Fruit fly (Drosophila melanogaster) whole organism, embryonic: ENCODE measurements around the gene Ugt36D1.

ENCODE experiments used
- CG10147 ChIP-seq: fragments of 200-800 bp; sonication (Bioruptor generic); optimal IDR thresholded peaks from 2 replicates; lab custom pipeline; 2019; ENCODE audit warnings: missing biosample characterization, mild to moderate bottlenecking, missing genetic modification characterization, moderate library complexity
- CG12071 ChIP-seq: fragments of 200-800 bp; sonication (Bioruptor generic); optimal IDR thresholded peaks from 3 replicates; lab custom pipeline; 2018; ENCODE audit warnings: missing biosample characterization, mild to moderate bottlenecking, missing genetic modification characterization
- CG13123 ChIP-seq: fragments of 200-800 bp; sonication (Bioruptor generic); optimal IDR thresholded peaks from 2 replicates; lab custom pipeline; 2016; ENCODE audit warnings: missing biosample characterization, missing genetic modification characterization
- CG14050 ChIP-seq: fragments of 200-800 bp; sonication (Bioruptor generic); IDR thresholded peaks from 3 replicates; pipeline ENCODE4 v1.3.6; 2022; ENCODE audit warnings: missing biosample characterization, missing genetic modification characterization
- CG17186 ChIP-seq: fragments of 200-800 bp; sonication (Bioruptor generic); optimal IDR thresholded peaks from 3 replicates; lab custom pipeline; 2017; ENCODE audit warnings: missing biosample characterization, missing genetic modification reagents, missing genetic modification characterization
- CG17361 ChIP-seq: fragments of 200-800 bp; sonication (Bioruptor generic); IDR thresholded peaks from 3 replicates; pipeline ENCODE4 v1.3.6; 2022; ENCODE audit warnings: missing biosample characterization, missing genetic modification characterization
- CG18262 ChIP-seq: fragments of 200-800 bp; optimal IDR thresholded peaks from 3 replicates; lab custom pipeline; 2019; ENCODE audit warnings: missing biosample characterization, mild to moderate bottlenecking, missing genetic modification characterization, moderate library complexity
- CG2116 ChIP-seq: fragments of 200-800 bp; sonication (Bioruptor generic); optimal IDR thresholded peaks from 3 replicates; lab custom pipeline; 2018; ENCODE audit warnings: missing biosample characterization, mild to moderate bottlenecking, missing genetic modification characterization
- CG2889 ChIP-seq: fragments of 200-800 bp; sonication (Bioruptor generic); IDR thresholded peaks from 3 replicates; pipeline ENCODE4 v1.3.6; 2022; ENCODE audit warnings: missing biosample characterization, missing genetic modification characterization
- CG32772 ChIP-seq: fragments of 200-800 bp; sonication (Bioruptor generic); IDR thresholded peaks from 2 replicates; pipeline ENCODE4 v1.3.6; 2022; ENCODE audit warnings: missing biosample characterization, missing genetic modification characterization
- CG33213 ChIP-seq: fragments of 200-800 bp; sonication (Bioruptor generic); optimal IDR thresholded peaks from 3 replicates; lab custom pipeline; 2016; ENCODE audit warnings: missing biosample characterization, missing genetic modification characterization
- CG3995 ChIP-seq: fragments of 200-800 bp; sonication (Bioruptor generic); optimal IDR thresholded peaks from 3 replicates; lab custom pipeline; 2016; ENCODE audit warnings: missing biosample characterization, missing genetic modification characterization
- CG6654 ChIP-seq: fragments of 200-800 bp; sonication (Bioruptor generic); optimal IDR thresholded peaks from 2 replicates; lab custom pipeline; 2017; ENCODE audit warnings: missing biosample characterization, mild to moderate bottlenecking, missing genetic modification characterization
- CG7786 ChIP-seq: fragments of 200-800 bp; sonication (Bioruptor generic); optimal IDR thresholded peaks from 2 replicates; lab custom pipeline; 2016; ENCODE audit warnings: missing biosample characterization, missing genetic modification characterization
- CG9797 ChIP-seq: fragments of 200-800 bp; sonication (Bioruptor generic); optimal IDR thresholded peaks from 3 replicates; lab custom pipeline; 2018; ENCODE audit warnings: missing biosample characterization, mild to moderate bottlenecking, missing genetic modification characterization
- CoRest ChIP-seq: fragments of 200-800 bp; sonication (Bioruptor generic); optimal IDR thresholded peaks from 3 replicates; lab custom pipeline; 2018; ENCODE audit warnings: missing biosample characterization, mild to moderate bottlenecking, missing genetic modification characterization, moderate library complexity
- Dad ChIP-seq: fragments of 200-800 bp; sonication (Bioruptor generic); optimal IDR thresholded peaks from 3 replicates; lab custom pipeline; 2016; ENCODE audit warnings: missing biosample characterization, missing genetic modification characterization
- Dbx ChIP-seq: fragments of 200-800 bp; sonication (Bioruptor generic); IDR thresholded peaks from 3 replicates; pipeline ENCODE4 v1.3.6; 2022; ENCODE audit warnings: missing biosample characterization, missing genetic modification characterization
- Fer1 ChIP-seq: fragments of 200-800 bp; sonication (Bioruptor generic); optimal IDR thresholded peaks from 2 replicates; lab custom pipeline; 2017; ENCODE audit warnings: missing biosample characterization, mild to moderate bottlenecking, missing genetic modification characterization
- HLH54F ChIP-seq: fragments of 200-800 bp; sonication (Bioruptor generic); optimal IDR thresholded peaks from 3 replicates; lab custom pipeline; 2016; ENCODE audit warnings: missing biosample characterization, missing genetic modification characterization
- Hey ChIP-seq: fragments of 200-800 bp; sonication (Bioruptor generic); optimal IDR thresholded peaks from 3 replicates; lab custom pipeline; 2018; ENCODE audit warnings: missing biosample characterization, mild to moderate bottlenecking, missing genetic modification characterization
- Hr51 ChIP-seq, 2 experiments: fragments of 200-800 bp; sonication (Bioruptor generic); optimal IDR thresholded peaks; 2 replicates in 1 of 2; 3 replicates in 1 of 2; lab custom pipeline; 2016 to 2018; ENCODE audit warnings: missing biosample characterization in 2 of 2, missing genetic modification characterization in 2 of 2, mild to moderate bottlenecking in 1 of 2, moderate library complexity in 1 of 2
- Lim3 ChIP-seq: fragments of 200-800 bp; sonication (Bioruptor generic); IDR thresholded peaks from 2 replicates; pipeline ENCODE4 v1.3.6; 2022; ENCODE audit warnings: missing biosample characterization, missing genetic modification characterization
- Mrtf ChIP-seq: fragments of 200-800 bp; sonication (Bioruptor generic); IDR thresholded peaks from 3 replicates; pipeline ENCODE4 v1.3.6; 2022; ENCODE audit warnings: missing biosample characterization, missing genetic modification characterization
- Sox102F ChIP-seq: fragments of 200-800 bp; sonication (Bioruptor generic); optimal IDR thresholded peaks from 2 replicates; lab custom pipeline; 2018; ENCODE audit warnings: missing biosample characterization, mild to moderate bottlenecking, missing genetic modification characterization, moderate library complexity
- Sry-β ChIP-seq: fragments of 200-800 bp; sonication (Bioruptor generic); optimal IDR thresholded peaks from 2 replicates; lab custom pipeline; 2018; ENCODE audit warnings: missing biosample characterization, mild to moderate bottlenecking, missing genetic modification characterization, moderate library complexity
- Trl ChIP-seq, 3 experiments: fragments of >200 bp in 2 of 3; fragments of 200-800 bp in 1 of 3; sonication (Bioruptor generic) in 1 of 3; optimal IDR thresholded peaks; 2 replicates in 1 of 3; 3 replicates in 2 of 3; lab custom pipeline; 2016 to 2017; ENCODE audit warnings: missing biosample characterization in 1 of 3, missing genetic modification characterization in 1 of 3
- br ChIP-seq: fragments of >200 bp; optimal IDR thresholded peaks from 2 replicates; lab custom pipeline; 2017
- chinmo ChIP-seq: fragments of 200-800 bp; sonication (Bioruptor generic); IDR thresholded peaks from 4 replicates; pipeline ENCODE4 v1.3.6; 2022; ENCODE audit warnings: missing biosample characterization, missing genetic modification characterization; ENCODE audit not compliant: partially characterized antibody
- dmrt11E ChIP-seq: fragments of 200-800 bp; sonication (Bioruptor generic); optimal IDR thresholded peaks from 3 replicates; lab custom pipeline; 2018; ENCODE audit warnings: missing biosample characterization, mild to moderate bottlenecking, missing genetic modification characterization, moderate library complexity
- ems ChIP-seq: fragments of 200-800 bp; sonication (Bioruptor generic); optimal IDR thresholded peaks from 3 replicates; lab custom pipeline; 2016; ENCODE audit warnings: missing biosample characterization, missing genetic modification characterization
- fd102C ChIP-seq: fragments of 200-800 bp; sonication (Bioruptor generic); optimal IDR thresholded peaks from 2 replicates; lab custom pipeline; 2018; ENCODE audit warnings: missing biosample characterization, mild to moderate bottlenecking, missing genetic modification characterization, moderate library complexity
- gro ChIP-seq: fragments of 200-800 bp; sonication (Bioruptor generic); optimal IDR thresholded peaks from 2 replicates; lab custom pipeline; 2016; ENCODE audit warnings: missing biosample characterization, missing genetic modification characterization
- gsb-n ChIP-seq: fragments of 200-800 bp; sonication (Bioruptor generic); optimal IDR thresholded peaks from 3 replicates; lab custom pipeline; 2018; ENCODE audit warnings: missing biosample characterization, mild to moderate bottlenecking, missing genetic modification characterization
- inv ChIP-seq: fragments of 200-800 bp; sonication (Bioruptor generic); IDR thresholded peaks from 2 replicates; pipeline ENCODE4 v1.3.6; 2022; ENCODE audit warnings: missing biosample characterization, missing genetic modification characterization; ENCODE audit not compliant: partially characterized antibody
- lilli ChIP-seq: fragments of 200-800 bp; sonication (Bioruptor generic); optimal IDR thresholded peaks from 3 replicates; lab custom pipeline; 2016; ENCODE audit warnings: missing biosample characterization, missing genetic modification characterization
- lov ChIP-seq, 2 experiments: fragments of 200-800 bp in 1 of 2; fragments of >200 bp in 1 of 2; sonication (Bioruptor generic) in 1 of 2; IDR thresholded peaks in 1 of 2; optimal IDR thresholded peaks in 1 of 2; 2 replicates in 1 of 2; 3 replicates in 1 of 2; pipeline versions ENCODE4 v1.3.6 to Lab custom; 2017 to 2022; ENCODE audit warnings: missing biosample characterization in 1 of 2, missing genetic modification characterization in 1 of 2
- nau ChIP-seq: fragments of 200-800 bp; sonication (Bioruptor generic); optimal IDR thresholded peaks from 3 replicates; lab custom pipeline; 2017; ENCODE audit warnings: missing biosample characterization, mild to moderate bottlenecking, missing genetic modification characterization, missing genetic modification reagents
- oc ChIP-seq: fragments of 200-800 bp; sonication (Bioruptor generic); optimal IDR thresholded peaks from 2 replicates; lab custom pipeline; 2018; ENCODE audit warnings: missing biosample characterization, mild to moderate bottlenecking, missing genetic modification characterization, moderate library complexity
- pros ChIP-seq: fragments of 200-800 bp; sonication (Bioruptor generic); optimal IDR thresholded peaks from 3 replicates; lab custom pipeline; 2019; ENCODE audit warnings: missing biosample characterization, mild to moderate bottlenecking, missing genetic modification characterization, moderate library complexity
- repo ChIP-seq: fragments of 200-800 bp; sonication (Bioruptor generic); optimal IDR thresholded peaks from 2 replicates; lab custom pipeline; 2016; ENCODE audit warnings: missing biosample characterization, missing genetic modification characterization
- row ChIP-seq: fragments of 200-800 bp; sonication (Bioruptor generic); IDR thresholded peaks from 3 replicates; pipeline ENCODE4 v1.3.6; 2022; ENCODE audit warnings: missing biosample characterization, missing genetic modification characterization
- sima ChIP-seq: fragments of 200-800 bp; sonication (Bioruptor generic); optimal IDR thresholded peaks from 2 replicates; lab custom pipeline; 2016; ENCODE audit warnings: missing biosample characterization, missing genetic modification characterization
- sob ChIP-seq: fragments of 200-800 bp; sonication (Bioruptor generic); IDR thresholded peaks from 2 replicates; pipeline ENCODE4 v1.3.6; 2022; ENCODE audit warnings: missing biosample characterization, missing genetic modification characterization
- unpg ChIP-seq: fragments of 200-800 bp; sonication (Bioruptor generic); optimal IDR thresholded peaks from 3 replicates; lab custom pipeline; 2018; ENCODE audit warnings: missing biosample characterization, mild to moderate bottlenecking, missing genetic modification characterization, moderate library complexity
- vvl ChIP-seq: fragments of 200-800 bp; sonication (Bioruptor generic); IDR thresholded peaks from 2 replicates; pipeline ENCODE4 v1.3.6; 2022; ENCODE audit warnings: missing biosample characterization, missing genetic modification characterization

The Ugt36D1 gene

DNA sequence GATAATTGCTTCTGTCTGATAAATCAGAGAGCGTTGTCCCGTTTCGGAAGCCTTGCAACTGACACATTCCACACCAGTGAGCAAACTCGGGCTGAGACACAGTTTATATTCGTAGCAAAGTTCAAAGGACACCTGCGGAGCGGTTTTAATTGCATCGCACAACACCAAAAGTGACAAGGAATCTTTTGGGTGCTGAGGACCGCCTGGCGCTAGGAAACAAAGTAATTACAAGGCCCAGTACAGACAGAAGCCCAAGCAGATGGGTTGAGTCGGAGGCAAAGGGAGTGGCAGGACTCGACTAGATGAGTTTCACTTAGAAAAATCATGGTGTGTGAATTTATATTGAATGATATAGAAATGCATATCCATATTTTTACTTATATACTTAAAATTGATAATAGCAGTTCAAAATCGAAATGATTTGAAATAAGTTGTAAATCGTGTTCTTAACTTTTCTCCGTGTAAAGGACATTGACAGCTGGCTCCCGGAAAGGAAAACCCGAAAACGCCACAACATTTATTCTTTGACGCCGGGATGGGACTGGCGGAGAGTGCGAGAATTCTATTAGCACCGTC is 14.5 kb upstream of the Ugt36D1 start (continued):
- TF ChIP-seq lilli (peak; percentile 6), nau (no peak), fd102C (GFP tag; lab: Kevin White, UChicago) (peak; percentile 41), CG33213 (no peak), sob (0 out of 2 replicates have a peak, but pooled peaks have one; percentile 10), lov (optimal IDR thresholded peaks at IDR 0.05; lab: Kevin White, UChicago) (no peak), lov (GFP tag; IDR thresholded peaks at IDR 0.05; lab: Robert Waterston, UW) (no peak), HLH54F (GFP tag; lab: Kevin White, UChicago) (no peak), vvl (GFP tag; lab: Robert Waterston, UW) (peak; percentile 16; the same call in 1 of the 2 replicates), Dad (GFP tag; lab: Kevin White, UChicago) (no peak), gro (GFP tag; lab: Kevin White, UChicago) (no peak), CG17186 (GFP tag; lab: Kevin White, UChicago) (no peak), CG17361 (GFP tag; lab: Robert Waterston, UW) (0 out of 3 replicates have a peak, but pooled peaks have one; percentile 10), CG9797 (GFP tag; lab: Kevin White, UChicago) (no peak), Mrtf (GFP tag; lab: Robert Waterston, UW) (no peak), Sox102F (peak; percentile 8), br (lab: Kevin White, UChicago) (no peak), CG13123 (GFP tag; lab: Kevin White, UChicago) (no peak), CoRest (tag; lab: Kevin White, UChicago) (peak; percentile 8), repo (GFP tag; lab: Kevin White, UChicago) (no peak), CG12071 (GFP tag; lab: Kevin White, UChicago) (no peak), unpg (GFP tag; lab: Kevin White, UChicago) (peak; percentile 42), Dbx (GFP tag; lab: Robert Waterston, UW) (no peak)
- TF ChIP-seq, all 482 proteins: peak for 77

DNA sequence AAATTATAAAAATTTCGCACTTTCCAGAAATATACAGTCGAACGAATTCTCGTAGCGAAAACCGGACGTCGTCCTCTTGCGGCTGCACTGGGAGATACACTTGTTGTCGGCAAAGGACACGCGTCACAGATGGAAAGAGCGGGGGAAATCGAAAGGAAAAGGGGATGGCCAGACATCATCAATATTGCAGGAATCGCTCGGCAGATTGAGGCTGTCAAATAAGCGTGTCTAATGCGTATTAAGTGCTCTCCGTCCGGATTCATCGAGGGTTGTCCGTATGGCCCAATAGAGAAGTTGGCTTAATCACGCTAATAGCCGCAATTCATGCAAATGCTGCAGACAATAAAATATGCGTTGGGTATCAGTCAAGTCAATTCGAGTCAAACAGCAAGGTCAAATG is 13.9 kb upstream of the Ugt36D1 start:
- TF ChIP-seq Hey (tag; lab: Kevin White, UChicago) (peak; percentile 62), oc (tag; lab: Kevin White, UChicago) (peak; percentile 17), CG2116 (GFP tag; lab: Kevin White, UChicago) (no peak), gsb-n (tag; lab: Kevin White, UChicago) (peak; percentile 67), CG14050 (GFP tag; lab: Robert Waterston, UW) (no peak), pros (peak; percentile 10)

- TF ChIP-seq chinmo (GFP tag; lab: Robert Waterston, UW) (peak; percentile 70; the same call in 1 of the 4 replicates), Fer1 (GFP tag; lab: Kevin White, UChicago) (no peak), row (GFP tag; lab: Robert Waterston, UW) (peak; percentile 61), CG3995 (no peak), dmrt11E (tag; lab: Kevin White, UChicago) (no peak), ems (GFP tag; lab: Kevin White, UChicago) (no peak), CG7786 (GFP tag; lab: Kevin White, UChicago) (no peak), CG18262 (tag; lab: Kevin White, UChicago) (peak; percentile 1), CG32772 (no peak), HLH54F (GFP tag; lab: Kevin White, UChicago) (no peak), Hr51 (GFP tag; optimal IDR thresholded peaks at IDR 0.05; lab: Kevin White, UChicago) (peak in 1 of 2 experiments; percentile 11), CG6654 (GFP tag; lab: Kevin White, UChicago) (no peak), Lim3 (GFP tag; lab: Robert Waterston, UW) (no peak), inv (GFP tag; lab: Robert Waterston, UW) (no peak), CG10147 (GFP tag; lab: Kevin White, UChicago) (no peak), sima (GFP tag; lab: Kevin White, UChicago) (no peak), Trl (optimal IDR thresholded peaks at IDR 0.05; lab: Kevin White, UChicago) (no peak), Trl (GFP tag; optimal IDR thresholded peaks at IDR 0.05; lab: Kevin White, UChicago) (no peak), Sry-β (no peak), CG2889 (GFP tag; lab: Robert Waterston, UW) (no peak)
Observed at dm6 chr2L:18810960-18811642, 12.2 kb upstream of the Ugt36D1 start, which contains the start of the genes CG10570 and CG42502. Gene CG10570 (minus strand): TSS chr2L:18811252. Gene CG42502 (minus strand): TSS chr2L:18811252.
